Fruit fly (Drosophila melanogaster): Measurements from ENCODE around the gene ntc.

- TF ChIP-seq CG1620 (GFP tag; optimal IDR thresholded peaks at IDR 0.05), result no peak
- TF ChIP-seq toe (GFP tag; optimal IDR thresholded peaks at IDR 0.05), result no peak
- TF ChIP-seq Crg-1 (GFP tag; optimal IDR thresholded peaks at IDR 0.05), result no peak
- no peak for TF ChIP-seq cnc (optimal IDR thresholded peaks at IDR 0.05)
- no peak for TF ChIP-seq CG7045 (GFP tag; optimal IDR thresholded peaks at IDR 0.05)
- no peak for TF ChIP-seq Hr96 (GFP tag; optimal IDR thresholded peaks at IDR 0.05)
- TF ChIP-seq pad (GFP tag; optimal IDR thresholded peaks at IDR 0.05), result no peak
- TF ChIP-seq kay (GFP tag; ENCODE audit: borderline replicate concordance), result no peak
- no peak for TF ChIP-seq CG5204 (GFP tag; optimal IDR thresholded peaks at IDR 0.05)
- no peak for TF ChIP-seq Mnt (GFP tag; optimal IDR thresholded peaks at IDR 0.05)
- TF ChIP-seq CG7101 (tag; optimal IDR thresholded peaks at IDR 0.05), result no peak
- TF ChIP-seq tj (GFP tag; optimal IDR thresholded peaks at IDR 0.05), result no peak
Measured at dm6 chr3L:3816254-3816653, 10.0 kb upstream of the ntc start, which contains the start of gene Acp63F.
